Fruit fly (Drosophila melanogaster): Measurements from ENCODE around the gene mys.

The mys gene

dm6 chrX:8063223-8063674, 1.8 kb downstream of the mys start (continued):
- TF ChIP-seq esn (GFP tag; optimal IDR thresholded peaks at IDR 0.05) = peak; percentile 20
- peak; percentile 75 for TF ChIP-seq CG9139 (GFP tag; optimal IDR thresholded peaks at IDR 0.05)
- no peak for TF ChIP-seq CG16779 (tag; optimal IDR thresholded peaks at IDR 0.05)
- TF ChIP-seq lz (GFP tag; optimal IDR thresholded peaks at IDR 0.05) = no peak
- no peak for TF ChIP-seq cyc (GFP tag; optimal IDR thresholded peaks at IDR 0.05)
- TF ChIP-seq OdsH (GFP tag; optimal IDR thresholded peaks at IDR 0.05) = no peak
- TF ChIP-seq dsx (GFP tag; optimal IDR thresholded peaks at IDR 0.05; ENCODE audit: poor library complexity, severe bottlenecking) = no peak
- TF ChIP-seq Hr38 (GFP tag; optimal IDR thresholded peaks at IDR 0.05) = no peak
- no peak for TF ChIP-seq CG4318 (GFP tag; optimal IDR thresholded peaks at IDR 0.05)
- no peak for TF ChIP-seq CG11294 (GFP tag; IDR thresholded peaks at IDR 0.05)
- TF ChIP-seq CG8319 (GFP tag; optimal IDR thresholded peaks at IDR 0.05) = no peak
- no peak for TF ChIP-seq Eip75B (GFP tag; optimal IDR thresholded peaks at IDR 0.05)
- no peak for TF ChIP-seq CG32006 (GFP tag; optimal IDR thresholded peaks at IDR 0.05)
- peak; percentile 32 for TF ChIP-seq CG6792 (GFP tag; optimal IDR thresholded peaks at IDR 0.05)
- TF ChIP-seq CG8632 (GFP tag; optimal IDR thresholded peaks at IDR 0.05) = peak; percentile 48
- TF ChIP-seq Lpt (GFP tag; optimal IDR thresholded peaks at IDR 0.05) = peak; percentile 66
- no peak for TF ChIP-seq Sox15 (GFP tag; optimal IDR thresholded peaks at IDR 0.05)
- TF ChIP-seq pdm3 (GFP tag; optimal IDR thresholded peaks at IDR 0.05) = no peak
- peak; percentile 64 for TF ChIP-seq Blimp-1 (GFP tag; optimal IDR thresholded peaks at IDR 0.05)
- peak; percentile 62 for TF ChIP-seq CG6276 (GFP tag; optimal IDR thresholded peaks at IDR 0.05)
- peak; percentile 88 for TF ChIP-seq eg (GFP tag; IDR thresholded peaks at IDR 0.05)
- peak; percentile 91 for TF ChIP-seq CG6854 (GFP tag; optimal IDR thresholded peaks at IDR 0.05)
- peak; percentile 69 for TF ChIP-seq Sox102F (GFP tag; optimal IDR thresholded peaks at IDR 0.05)
- no peak for TF ChIP-seq CG11902 (GFP tag; optimal IDR thresholded peaks at IDR 0.05)
- TF ChIP-seq topi (GFP tag; optimal IDR thresholded peaks at IDR 0.05) = peak; percentile 41
- TF ChIP-seq Smox (GFP tag; optimal IDR thresholded peaks at IDR 0.05) = no peak
- TF ChIP-seq Ets96B (tag; optimal IDR thresholded peaks at IDR 0.05) = peak; percentile 11
- TF ChIP-seq CG34406 (GFP tag; optimal IDR thresholded peaks at IDR 0.05) = peak; percentile 58
- TF ChIP-seq Hr39 (GFP tag; optimal IDR thresholded peaks at IDR 0.05) = no peak
- peak; percentile 18 for TF ChIP-seq fd59A (GFP tag; optimal IDR thresholded peaks at IDR 0.05)
- TF ChIP-seq vri (GFP tag; optimal IDR thresholded peaks at IDR 0.05) = peak; percentile 80
- TF ChIP-seq dac (GFP tag; optimal IDR thresholded peaks at IDR 0.05) = peak; percentile 43
- TF ChIP-seq CG10669 (GFP tag; optimal IDR thresholded peaks at IDR 0.05) = no peak
- no peak for TF ChIP-seq fkh (GFP tag; optimal IDR thresholded peaks at IDR 0.05)
- peak in 1 of 2 experiments; percentile 88 for TF ChIP-seq ss (GFP tag; optimal IDR thresholded peaks at IDR 0.05)
- TF ChIP-seq CG7368 (GFP tag; optimal IDR thresholded peaks at IDR 0.05) = peak; percentile 37
- TF ChIP-seq spab (GFP tag; optimal IDR thresholded peaks at IDR 0.05) = peak; percentile 63

dm6 chrX:8075300-8075927, 14.0 kb downstream of the mys start, which contains the start of the genes Upf2 and CG1571:
Upf2 (minus strand) TSS chrX:8075466.
CG1571 (plus strand) TSS chrX:8075877.
- no peak for TF ChIP-seq CG11294 (GFP tag; IDR thresholded peaks at IDR 0.05)
- TF ChIP-seq Gug (GFP tag; IDR thresholded peaks at IDR 0.05) = no peak
- no peak for TF ChIP-seq CG6854 (GFP tag; optimal IDR thresholded peaks at IDR 0.05)

- TF ChIP-seq esn (GFP tag; optimal IDR thresholded peaks at IDR 0.05) (peak; percentile 6), OdsH (GFP tag; optimal IDR thresholded peaks at IDR 0.05) (no peak), svp (GFP tag) (peak; percentile 99), CG11902 (GFP tag; optimal IDR thresholded peaks at IDR 0.05) (no peak)
These were observed 18.7 kb downstream of the mys start for dm6 chrX:8080174-8080573.

All from whole organism, prepupa.